Fruit fly (Drosophila melanogaster) whole organism: ENCODE results near the gene smo.

Experiments used
- CG8478 ChIP-seq: fragments of >200 bp; optimal IDR thresholded peaks from 2 replicates; lab custom pipeline; 2018; ENCODE audit warnings: inconsistent platforms
- Dll ChIP-seq: fragments of >200 bp; optimal IDR thresholded peaks from 2 replicates; lab custom pipeline; 2017
- EcR ChIP-seq, 2 experiments: fragments of >200 bp; optimal IDR thresholded peaks; 2 replicates each; lab custom pipeline; 2017; ENCODE audit warnings: missing biosample characterization in 2 of 2, missing genetic modification characterization in 2 of 2, missing genetic modification reagents in 2 of 2
- pan ChIP-seq: fragments of >200 bp; optimal IDR thresholded peaks from 2 replicates; lab custom pipeline; 2017
- psq ChIP-seq: fragments of >200 bp; optimal IDR thresholded peaks from 2 replicates; lab custom pipeline; 2017
- usp ChIP-seq: fragments of >200 bp; optimal IDR thresholded peaks from 2 replicates; lab custom pipeline; 2017; ENCODE audit warnings: missing biosample characterization, missing genetic modification characterization, mixed read lengths

The smo gene

dm6 chr2L:300877-301706, 23.7 kb downstream of the smo start:
- TF ChIP-seq CG8478 (no peak), EcR (GFP tag; optimal IDR thresholded peaks at IDR 0.05; lab: Kevin White, UChicago) (no peak), usp (no peak), pan (lab: Kevin White, UChicago) (no peak), Dll (lab: Kevin White, UChicago) (no peak), psq (lab: Kevin White, UChicago) (no peak)

- no peak for TF ChIP-seq CG8478
These were observed 26.1 kb downstream of the smo start for dm6 chr2L:303306-303962.

dm6 chr2L:305198-305597, 27.8 kb downstream of the smo start:
- TF ChIP-seq pan (lab: Kevin White, UChicago) (no peak), Dll (lab: Kevin White, UChicago) (no peak), usp (no peak), psq (lab: Kevin White, UChicago) (no peak), CG8478 (no peak), EcR (GFP tag; optimal IDR thresholded peaks at IDR 0.05; lab: Kevin White, UChicago) (no peak)

- TF ChIP-seq psq (lab: Kevin White, UChicago) (no peak), Dll (lab: Kevin White, UChicago) (no peak), EcR (GFP tag; optimal IDR thresholded peaks at IDR 0.05; lab: Kevin White, UChicago) (no peak), pan (lab: Kevin White, UChicago) (no peak), CG8478 (no peak), usp (no peak)
These were observed 28.3 kb downstream of the smo start, which contains the start of gene Plc21C for dm6 chr2L:305646-306045. TSS of gene Plc21C (plus strand) at chr2L:305935.

dm6 chr2L:306188-306927, 29.0 kb downstream of the smo start:
- TF ChIP-seq usp: no peak
- no peak for TF ChIP-seq CG8478
- no peak for TF ChIP-seq pan (lab: Kevin White, UChicago)
- no peak for TF ChIP-seq psq (lab: Kevin White, UChicago)
- TF ChIP-seq Dll (lab: Kevin White, UChicago): no peak
- no peak for TF ChIP-seq EcR (GFP tag; optimal IDR thresholded peaks at IDR 0.05; lab: Kevin White, UChicago)

dm6 chr2L:307129-307528, 29.7 kb downstream of the smo start:
- no peak for TF ChIP-seq psq (lab: Kevin White, UChicago)
- TF ChIP-seq EcR (GFP tag; optimal IDR thresholded peaks at IDR 0.05; lab: Kevin White, UChicago): no peak

dm6 chr2L:308194-308706, 30.9 kb downstream of the smo start:
- TF ChIP-seq CG8478 (no peak), pan (lab: Kevin White, UChicago) (no peak), usp (no peak), psq (lab: Kevin White, UChicago) (no peak), Dll (lab: Kevin White, UChicago) (no peak), EcR (GFP tag; optimal IDR thresholded peaks at IDR 0.05; lab: Kevin White, UChicago) (no peak)

dm6 chr2L:309177-309576, 31.8 kb downstream of the smo start:
- TF ChIP-seq Dll (lab: Kevin White, UChicago): no peak
- TF ChIP-seq pan (lab: Kevin White, UChicago): peak; percentile 73

- no peak for TF ChIP-seq usp
- TF ChIP-seq Dll (lab: Kevin White, UChicago): peak; percentile 11
These were observed 32.5 kb downstream of the smo start for dm6 chr2L:309812-310431.

- TF ChIP-seq CG8478: no peak
- TF ChIP-seq pan (lab: Kevin White, UChicago): no peak
- TF ChIP-seq psq (lab: Kevin White, UChicago): no peak
- no peak for TF ChIP-seq EcR (GFP tag; optimal IDR thresholded peaks at IDR 0.05; lab: Kevin White, UChicago)
- TF ChIP-seq Dll (lab: Kevin White, UChicago): no peak
These were observed 41.8 kb downstream of the smo start, which contains the start of gene CG11912 for dm6 chr2L:319159-319558. TSS of gene CG11912 (minus strand) at chr2L:319259.

- TF ChIP-seq usp (no peak), EcR (GFP tag; optimal IDR thresholded peaks at IDR 0.05; lab: Kevin White, UChicago) (no peak), CG8478 (no peak), Dll (lab: Kevin White, UChicago) (no peak), psq (lab: Kevin White, UChicago) (no peak), pan (lab: Kevin White, UChicago) (no peak)
These were observed 42.4 kb downstream of the smo start for dm6 chr2L:319745-320144.

dm6 chr2L:321148-321547, 43.8 kb downstream of the smo start, which contains the start of gene CG11911:
TSS of gene CG11911 (minus strand) at chr2L:321248.
- TF ChIP-seq psq (lab: Kevin White, UChicago): no peak
